Worm (Caenorhabditis elegans) whole organism, young adult: ENCODE results near the gene exp-2.

Experiments
- B0336.3 ChIP-seq: fragments of 200-800 bp; sonication (Bioruptor generic); IDR thresholded peaks from 2 replicates; pipeline ENCODE4 v1.3.6; 2022; ENCODE audit warnings: missing genetic modification characterization, missing compliant biosample characterization
- C06A6.2 ChIP-seq: fragments of 200-800 bp; sonication (Bioruptor generic); conservative IDR thresholded peaks from 2 replicates; pipeline ENCODE4 v1.3.6; 2022; ENCODE audit warnings: missing genetic modification characterization, missing compliant biosample characterization
- D2030.7 ChIP-seq: fragments of 200-800 bp; sonication (Bioruptor generic); IDR thresholded peaks from 2 replicates; pipeline ENCODE4 v1.3.6; 2022; ENCODE audit warnings: missing genetic modification reagents, missing genetic modification characterization, missing compliant biosample characterization
- K12H6.12 ChIP-seq: fragments of 200-800 bp; sonication (Bioruptor generic); optimal IDR thresholded peaks from 2 replicates; lab custom pipeline; 2018; ENCODE audit warnings: mild to moderate bottlenecking, missing genetic modification characterization, missing compliant biosample characterization
- Y67H2A.10 ChIP-seq: fragments of 200-800 bp; sonication (Bioruptor generic); conservative IDR thresholded peaks from 2 replicates; pipeline ENCODE4 v1.3.6; 2022; ENCODE audit warnings: missing genetic modification reagents, missing genetic modification characterization, missing compliant biosample characterization
- Y79H2A.3 ChIP-seq: fragments of 200-800 bp; sonication (Bioruptor generic); conservative IDR thresholded peaks from 2 replicates; pipeline ENCODE4 v1.3.6; 2022; ENCODE audit warnings: missing genetic modification reagents, missing genetic modification characterization, missing compliant biosample characterization
- ZK185.1 ChIP-seq: sonication (generic microtip); optimal IDR thresholded peaks from 2 replicates; lab custom pipeline; 2016; ENCODE audit warnings: mild to moderate bottlenecking, missing genetic modification characterization, missing compliant biosample characterization; ENCODE audit not compliant: poor library complexity, severe bottlenecking
- aptf-3 ChIP-seq: fragments of 200-800 bp; sonication (Bioruptor generic); IDR thresholded peaks from 2 replicates; pipeline ENCODE4 v1.3.6; 2022; ENCODE audit warnings: missing genetic modification characterization, missing compliant biosample characterization
- atf-7 ChIP-seq: sonication (generic microtip); optimal IDR thresholded peaks from 2 replicates; lab custom pipeline; 2017; ENCODE audit warnings: mild to moderate bottlenecking, missing genetic modification characterization, missing compliant biosample characterization
- attf-5 ChIP-seq: fragments of 200-800 bp; sonication (Bioruptor generic); optimal IDR thresholded peaks from 2 replicates; lab custom pipeline; 2018; ENCODE audit warnings: mild to moderate bottlenecking, missing genetic modification characterization, missing compliant biosample characterization
- bed-2 ChIP-seq: fragments of 200-800 bp; sonication (Bioruptor generic); IDR thresholded peaks from 2 replicates; pipeline ENCODE4 v1.3.6; 2022; ENCODE audit warnings: missing genetic modification reagents, missing genetic modification characterization, missing compliant biosample characterization
- cebp-2 ChIP-seq: fragments of 200-800 bp; sonication (Bioruptor generic); IDR thresholded peaks from 2 replicates; pipeline ENCODE4 v1.3.6; 2022; ENCODE audit warnings: missing genetic modification characterization, missing compliant biosample characterization
- ceh-27 ChIP-seq: fragments of 200-800 bp; sonication (Bioruptor generic); optimal IDR thresholded peaks from 2 replicates; lab custom pipeline; 2018; ENCODE audit warnings: mild to moderate bottlenecking, missing genetic modification characterization, moderate library complexity, missing compliant biosample characterization
- chd-7 ChIP-seq: sonication (generic microtip); optimal IDR thresholded peaks from 2 replicates; lab custom pipeline; 2016; ENCODE audit warnings: mild to moderate bottlenecking, missing genetic modification characterization, moderate library complexity, missing compliant biosample characterization
- die-1 ChIP-seq: sonication (generic microtip); optimal IDR thresholded peaks from 2 replicates; lab custom pipeline; 2016; ENCODE audit warnings: missing genotype, mild to moderate bottlenecking, missing genetic modification characterization, missing compliant biosample characterization
- efl-1 ChIP-seq: fragments of 150-350 bp; optimal IDR thresholded peaks from 2 replicates; lab custom pipeline; 2014; ENCODE audit warnings: missing biosample characterization, missing genetic modification reagents, missing genetic modification characterization
- ets-4 ChIP-seq: fragments of 200-800 bp; sonication (Bioruptor generic); optimal IDR thresholded peaks from 2 replicates; lab custom pipeline; 2018; ENCODE audit warnings: mild to moderate bottlenecking, missing genetic modification characterization, missing compliant biosample characterization
- gei-17 ChIP-seq: fragments of 200-800 bp; sonication (Bioruptor generic); optimal IDR thresholded peaks from 2 replicates; lab custom pipeline; 2018; ENCODE audit warnings: mild to moderate bottlenecking, missing genetic modification characterization, missing compliant biosample characterization
- hmg-1.2 ChIP-seq: fragments of 200-800 bp; sonication (Bioruptor generic); IDR thresholded peaks from 2 replicates; pipeline ENCODE4 v1.3.6; 2022; ENCODE audit warnings: missing genetic modification reagents, missing genetic modification characterization, missing compliant biosample characterization
- hmg-20 ChIP-seq: fragments of 200-800 bp; sonication (Bioruptor generic); IDR thresholded peaks from 2 replicates; pipeline ENCODE4 v1.3.6; 2022; ENCODE audit warnings: missing genetic modification reagents, missing genetic modification characterization, missing compliant biosample characterization
- hsf-1 ChIP-seq: fragments of 200-800 bp; sonication (Bioruptor generic); IDR thresholded peaks from 2 replicates; pipeline ENCODE4 v1.3.6; 2022; ENCODE audit warnings: missing genetic modification reagents, missing genetic modification characterization, missing compliant biosample characterization
- let-526 ChIP-seq: fragments of 200-800 bp; sonication (Bioruptor generic); IDR thresholded peaks from 2 replicates; pipeline ENCODE4 v1.3.6; 2022; ENCODE audit warnings: missing genetic modification reagents, missing genetic modification characterization, missing compliant biosample characterization
- let-607 ChIP-seq, 2 experiments: fragments of 200-800 bp in 1 of 2; sonication (Bioruptor generic) in 1 of 2; sonication (generic microtip) in 1 of 2; optimal IDR thresholded peaks; 2 replicates each; lab custom pipeline; 2016 to 2018; ENCODE audit warnings: mild to moderate bottlenecking in 2 of 2, missing compliant biosample characterization in 2 of 2, missing genetic modification characterization in 2 of 2, moderate library complexity in 2 of 2, missing genotype in 1 of 2
- lin-26 ChIP-seq: fragments of 200-800 bp; sonication (Bioruptor generic); IDR thresholded peaks from 2 replicates; pipeline ENCODE4 v1.3.6; 2022; ENCODE audit warnings: missing genetic modification reagents, missing genetic modification characterization, missing compliant biosample characterization
- lin-35 ChIP-seq, 3 experiments: fragments of 150-350 bp in 2 of 3; sonication (generic microtip) in 1 of 3; optimal IDR thresholded peaks; 2 replicates each; lab custom pipeline; 2014 to 2018; ENCODE audit warnings: missing biosample characterization in 3 of 3, missing genetic modification characterization in 3 of 3, missing genetic modification reagents in 3 of 3
- lin-40 ChIP-seq: sonication (generic microtip); optimal IDR thresholded peaks from 2 replicates; lab custom pipeline; 2016; ENCODE audit warnings: missing genetic modification characterization, mild to moderate bottlenecking, missing compliant biosample characterization, missing genotype, missing genetic modification reagents
- lin-54 ChIP-seq: fragments of 200-800 bp; sonication (Bioruptor generic); optimal IDR thresholded peaks from 2 replicates; lab custom pipeline; 2018; ENCODE audit warnings: mild to moderate bottlenecking, missing genetic modification characterization, missing compliant biosample characterization
- madf-10 ChIP-seq: sonication (generic microtip); optimal IDR thresholded peaks from 2 replicates; lab custom pipeline; 2016; ENCODE audit warnings: mild to moderate bottlenecking, missing genetic modification characterization, missing compliant biosample characterization
- mcd-1 ChIP-seq: fragments of 200-800 bp; sonication (Bioruptor generic); IDR thresholded peaks from 2 replicates; pipeline ENCODE4 v1.3.6; 2022; ENCODE audit warnings: missing genetic modification reagents, missing genetic modification characterization, missing compliant biosample characterization
- mel-28 ChIP-seq: sonication (generic microtip); optimal IDR thresholded peaks from 2 replicates; lab custom pipeline; 2016; ENCODE audit warnings: borderline replicate concordance, mild to moderate bottlenecking, missing genetic modification characterization, missing compliant biosample characterization
- mxl-1 ChIP-seq: sonication (generic microtip); optimal IDR thresholded peaks from 2 replicates; lab custom pipeline; 2016; ENCODE audit warnings: missing genetic modification characterization, missing compliant biosample characterization
- nfyb-1 ChIP-seq: fragments of 200-800 bp; sonication (Bioruptor generic); IDR thresholded peaks from 2 replicates; pipeline ENCODE4 v1.3.6; 2022; ENCODE audit warnings: missing genetic modification reagents, missing genetic modification characterization, missing compliant biosample characterization
- nhr-80 ChIP-seq: sonication (generic microtip); optimal IDR thresholded peaks from 2 replicates; lab custom pipeline; 2016; ENCODE audit warnings: missing genetic modification characterization, missing compliant biosample characterization
- rcor-1 ChIP-seq: fragments of 200-800 bp; sonication (Bioruptor generic); IDR thresholded peaks from 2 replicates; pipeline ENCODE4 v1.3.6; 2022; ENCODE audit warnings: missing genetic modification reagents, missing genetic modification characterization, missing compliant biosample characterization
- repo-1 ChIP-seq: sonication (generic microtip); optimal IDR thresholded peaks from 2 replicates; lab custom pipeline; 2017; ENCODE audit warnings: mild to moderate bottlenecking, missing genetic modification characterization, missing compliant biosample characterization
- somi-1 ChIP-seq: fragments of 200-800 bp; sonication (Bioruptor generic); optimal IDR thresholded peaks from 2 replicates; lab custom pipeline; 2018; ENCODE audit warnings: mild to moderate bottlenecking, missing genetic modification characterization, missing compliant biosample characterization
- tbp1 ChIP-seq: fragments of 200-800 bp; sonication (Bioruptor generic); optimal IDR thresholded peaks from 2 replicates; lab custom pipeline; 2018; ENCODE audit warnings: mild to moderate bottlenecking, missing genetic modification characterization, missing compliant biosample characterization
- tbx-9 ChIP-seq: sonication (generic microtip); optimal IDR thresholded peaks from 2 replicates; lab custom pipeline; 2016; ENCODE audit warnings: borderline replicate concordance, missing genetic modification characterization, inconsistent platforms, missing compliant biosample characterization
- tlf-1 ChIP-seq: fragments of 200-800 bp; sonication (Bioruptor generic); optimal IDR thresholded peaks from 2 replicates; lab custom pipeline; 2018; ENCODE audit warnings: mild to moderate bottlenecking, missing genetic modification characterization, missing compliant biosample characterization
- zfh-2 ChIP-seq: fragments of 200-800 bp; sonication (Bioruptor generic); conservative IDR thresholded peaks from 2 replicates; pipeline ENCODE4 v1.3.6; 2022; ENCODE audit warnings: missing genetic modification reagents, missing genetic modification characterization, missing compliant biosample characterization
- zim-3 ChIP-seq: sonication (generic microtip); optimal IDR thresholded peaks from 2 replicates; lab custom pipeline; 2017; ENCODE audit warnings: mild to moderate bottlenecking, missing genetic modification characterization, moderate library complexity, missing compliant biosample characterization
- ztf-22 ChIP-seq: fragments of 200-800 bp; sonication (Bioruptor generic); optimal IDR thresholded peaks from 2 replicates; lab custom pipeline; 2018; ENCODE audit warnings: mild to moderate bottlenecking, missing genetic modification characterization, moderate library complexity, missing compliant biosample characterization
- ztf-26 ChIP-seq: sonication (generic microtip); optimal IDR thresholded peaks from 2 replicates; lab custom pipeline; 2017; ENCODE audit warnings: missing genetic modification characterization, missing compliant biosample characterization

The exp-2 gene

DNA sequence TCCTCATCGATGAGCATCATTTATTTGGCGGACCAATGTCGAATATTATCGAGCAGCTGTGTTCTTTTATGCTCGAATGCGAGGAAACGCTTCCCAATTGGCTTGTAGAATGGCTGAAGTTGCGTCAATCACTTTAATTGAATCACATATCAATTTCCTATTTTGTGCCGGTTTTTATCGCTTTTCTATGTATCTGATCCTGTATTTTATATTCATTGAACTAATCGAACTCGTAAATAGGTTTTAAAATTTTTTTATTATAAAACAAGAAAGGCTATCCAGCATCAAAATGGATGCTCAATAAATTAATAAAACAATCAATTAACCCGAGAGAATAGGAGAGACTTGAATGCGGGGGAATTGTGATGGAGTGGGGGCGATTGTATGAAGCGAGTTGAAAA lies 32.4 kb upstream of the exp-2 start (continued):
- TF ChIP-seq mel-28 (tag; lab: Kevin White, UChicago): peak; percentile 37
- peak; percentile 28 for TF ChIP-seq repo-1
- no peak for TF ChIP-seq lin-35 (GFP tag; optimal IDR thresholded peaks at IDR 0.05; lab: Kevin White, UChicago)
- TF ChIP-seq efl-1 (GFP tag; lab: Kevin White, UChicago): no peak
- peak; percentile 42 for TF ChIP-seq die-1 (tag; lab: Kevin White, UChicago)

DNA sequence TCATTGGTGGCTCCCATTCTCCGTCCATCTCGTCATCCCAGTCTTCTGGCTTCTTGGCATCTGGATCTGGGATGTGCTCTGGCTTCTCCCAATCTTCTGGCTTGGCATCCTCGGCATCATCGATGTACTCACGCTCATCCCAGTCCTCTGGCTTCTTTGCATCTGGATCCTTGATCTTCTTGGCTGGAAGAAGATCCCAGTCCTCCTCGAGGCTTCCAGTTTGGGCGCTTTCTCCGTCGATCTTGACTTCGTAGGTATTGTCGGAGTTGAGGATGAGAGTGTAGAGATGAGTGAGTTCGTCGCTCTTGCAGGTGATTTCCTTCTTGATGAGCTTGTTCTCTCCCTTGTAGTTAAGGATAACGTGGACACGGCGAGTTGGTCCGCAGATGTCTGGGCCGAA lies 31.6 kb upstream of the exp-2 start:
- 0 out of 2 replicates have a peak, but pooled peaks have one; percentile 9 for TF ChIP-seq hmg-1.2 (GFP tag; lab: Robert Waterston, UW)
- no peak for TF ChIP-seq zim-3 (tag; lab: Kevin White, UChicago)
- no peak for TF ChIP-seq ets-4 (GFP tag; lab: Kevin White, UChicago)
- 0 out of 2 replicates have a peak, but pooled peaks have one; percentile 38 for TF ChIP-seq lin-26 (GFP tag; lab: Robert Waterston, UW)
- TF ChIP-seq, all 124 proteins: peak for 2

DNA sequence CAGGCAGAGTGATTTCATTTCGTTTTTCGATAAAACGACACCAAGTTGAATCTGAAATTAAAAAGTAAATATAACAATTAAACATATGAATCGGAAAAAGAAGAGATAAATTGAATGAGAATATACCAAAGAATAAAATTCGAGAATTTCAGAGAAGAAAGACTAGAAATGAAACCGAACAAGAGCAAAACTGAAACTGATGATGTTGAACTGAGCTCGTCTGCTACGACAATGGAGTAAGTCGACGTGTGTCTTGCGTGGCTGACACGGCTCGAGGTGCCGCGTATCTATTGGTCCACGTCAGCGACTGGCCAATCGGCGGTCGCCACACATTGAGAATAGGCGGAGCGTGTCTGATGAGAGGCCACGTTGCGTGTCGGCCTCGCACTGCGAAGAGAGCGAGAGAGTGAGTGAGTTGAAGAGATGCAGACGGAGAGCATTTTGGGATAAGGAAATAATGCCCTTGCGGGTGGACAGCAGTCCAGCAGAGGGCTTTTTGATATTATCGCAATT lies 30.7 kb upstream of the exp-2 start, which contains the start of gene crt-1:
TSS of gene crt-1 (minus strand) at position 51 of the 513 bp plus-strand sequence.
- TF ChIP-seq die-1 (tag; lab: Kevin White, UChicago): no peak
- TF ChIP-seq hmg-20 (GFP tag; lab: Robert Waterston, UW): no peak
- peak; percentile 73 for TF ChIP-seq atf-7 (tag; lab: Kevin White, UChicago)
- TF ChIP-seq mxl-1 (tag; lab: Kevin White, UChicago): no peak
- peak; percentile 82 for TF ChIP-seq let-526 (GFP tag; lab: Robert Waterston, UW)
- peak; percentile 89 for TF ChIP-seq ceh-27 (GFP tag; lab: Kevin White, UChicago)
- TF ChIP-seq B0336.3 (GFP tag; lab: Robert Waterston, UW): peak; percentile 90
- TF ChIP-seq madf-10 (tag; lab: Kevin White, UChicago): peak; percentile 66
- peak; percentile 99 for TF ChIP-seq zfh-2
- 0 out of 2 replicates have a peak, but pooled peaks have one; percentile 51 for TF ChIP-seq hsf-1
- peak; percentile 65; the same call in 1 of the 2 replicates for TF ChIP-seq lin-26 (GFP tag; lab: Robert Waterston, UW)
- TF ChIP-seq lin-40 (tag; lab: Kevin White, UChicago): peak; percentile 92
- TF ChIP-seq somi-1 (GFP tag; lab: Kevin White, UChicago): peak; percentile 82
- peak; percentile 73 for TF ChIP-seq rcor-1
- no peak for TF ChIP-seq cebp-2 (GFP tag; lab: Robert Waterston, UW)
- peak; percentile 88 for TF ChIP-seq K12H6.12
- TF ChIP-seq tlf-1: peak; percentile 72
- peak in 1 of 3 experiments; percentile 78 for TF ChIP-seq lin-35 (GFP tag; optimal IDR thresholded peaks at IDR 0.05; lab: Kevin White, UChicago)
- peak; percentile 59; the same call in 1 of the 2 replicates for TF ChIP-seq Y79H2A.3
- TF ChIP-seq ztf-26 (tag; lab: Kevin White, UChicago): peak; percentile 81
- peak; percentile 36; the same call in 1 of the 2 replicates for TF ChIP-seq D2030.7 (GFP tag; lab: Robert Waterston, UW)
- no peak for TF ChIP-seq bed-2 (GFP tag; lab: Robert Waterston, UW)
- peak; percentile 86 for TF ChIP-seq lin-54 (GFP tag; lab: Kevin White, UChicago)
- peak; percentile 86 for TF ChIP-seq mcd-1
- TF ChIP-seq Y67H2A.10 (GFP tag; lab: Robert Waterston, UW): no peak
- TF ChIP-seq aptf-3 (GFP tag; lab: Robert Waterston, UW): 0 out of 2 replicates have a peak, but pooled peaks have one; percentile 52
- TF ChIP-seq ztf-22 (GFP tag; lab: Kevin White, UChicago): peak; percentile 29
- TF ChIP-seq C06A6.2 (GFP tag; lab: Robert Waterston, UW): peak; percentile 71
- peak; percentile 88 for TF ChIP-seq chd-7 (tag; lab: Kevin White, UChicago)
- peak; percentile 66 for TF ChIP-seq gei-17 (GFP tag; lab: Kevin White, UChicago)
- TF ChIP-seq nhr-80 (tag; lab: Kevin White, UChicago): peak; percentile 89
- no peak for TF ChIP-seq tbx-9
- TF ChIP-seq tbp1 (GFP tag; lab: Kevin White, UChicago): peak; percentile 63
- peak; percentile 87 for TF ChIP-seq ets-4 (GFP tag; lab: Kevin White, UChicago)
- peak; percentile 78 for TF ChIP-seq attf-5
- TF ChIP-seq hmg-1.2 (GFP tag; lab: Robert Waterston, UW): peak; percentile 88
- peak; percentile 98 to 99 for TF ChIP-seq let-607 (tag; optimal IDR thresholded peaks at IDR 0.05; lab: Kevin White, UChicago)
- TF ChIP-seq ZK185.1: peak; percentile 81
- peak; percentile 100 for TF ChIP-seq nfyb-1
